Fruit fly (Drosophila melanogaster): ENCODE data around the gene CG43739.
A peak's percentile ranks its signal among the peaks of the same experiment; 100 is the strongest.

CG43739 gene

dm6 chr2L:20916672-20917209 lies 2.0 kb downstream of the CG43739 start:
- TF ChIP-seq CG15710 (tag; optimal IDR thresholded peaks at IDR 0.05) (peak; percentile 60), Ets98B (GFP tag; IDR thresholded peaks at IDR 0.05) (no peak), D1 (tag; optimal IDR thresholded peaks at IDR 0.05) (peak; percentile 47), rn (GFP tag; IDR thresholded peaks at IDR 0.05) (no peak), CG14655 (GFP tag; optimal IDR thresholded peaks at IDR 0.05) (no peak), CG8159 (tag; optimal IDR thresholded peaks at IDR 0.05) (peak; percentile 73), Pif1B (GFP tag; optimal IDR thresholded peaks at IDR 0.05) (no peak), CG32121 (GFP tag; IDR thresholded peaks at IDR 0.05) (no peak), Pif1A (GFP tag; optimal IDR thresholded peaks at IDR 0.05) (peak; percentile 16), CG4496 (GFP tag; IDR thresholded peaks at IDR 0.05) (no peak), CG8301 (tag; optimal IDR thresholded peaks at IDR 0.05) (no peak), gl (tag; optimal IDR thresholded peaks at IDR 0.05) (peak; percentile 90), CG10348 (GFP tag; IDR thresholded peaks at IDR 0.05) (no peak), CG13204 (GFP tag; optimal IDR thresholded peaks at IDR 0.05) (peak; percentile 70), CG34367 (tag; optimal IDR thresholded peaks at IDR 0.05) (peak; percentile 71), fd96Ca (GFP tag; IDR thresholded peaks at IDR 0.05) (no peak), CG12605 (GFP tag; IDR thresholded peaks at IDR 0.05) (no peak; the same call in 1 of the 2 replicates), Snoo (tag; optimal IDR thresholded peaks at IDR 0.05) (no peak), EcR (GFP tag; optimal IDR thresholded peaks at IDR 0.05) (peak; percentile 33), CG9948 (tag; optimal IDR thresholded peaks at IDR 0.05) (peak; percentile 44), CG17806 (tag; optimal IDR thresholded peaks at IDR 0.05) (peak; percentile 36)

dm6 chr2L:20915224-20915623 lies 3.5 kb downstream of the CG43739 start:
- peak; percentile 74 for TF ChIP-seq CG8159 (tag; optimal IDR thresholded peaks at IDR 0.05)
- TF ChIP-seq CG12605 (GFP tag; IDR thresholded peaks at IDR 0.05) = peak; percentile 58
- TF ChIP-seq CG10348 (GFP tag; IDR thresholded peaks at IDR 0.05) = no peak
- peak; percentile 74 for TF ChIP-seq EcR (GFP tag; optimal IDR thresholded peaks at IDR 0.05)
- peak; percentile 58 for TF ChIP-seq Pif1B (GFP tag; optimal IDR thresholded peaks at IDR 0.05)
- peak; percentile 21 for TF ChIP-seq gl (tag; optimal IDR thresholded peaks at IDR 0.05)
- peak; percentile 71; the same call in 1 of the 2 replicates for TF ChIP-seq rn (GFP tag; IDR thresholded peaks at IDR 0.05)
- peak; percentile 63 for TF ChIP-seq CG9948 (tag; optimal IDR thresholded peaks at IDR 0.05)
- peak; percentile 85 for TF ChIP-seq CG4496 (GFP tag; IDR thresholded peaks at IDR 0.05)
- peak; percentile 62; the same call in 1 of the 3 replicates for TF ChIP-seq fd96Ca (GFP tag; IDR thresholded peaks at IDR 0.05)
- peak; percentile 66 for TF ChIP-seq CG15710 (tag; optimal IDR thresholded peaks at IDR 0.05)
- TF ChIP-seq CG32121 (GFP tag; IDR thresholded peaks at IDR 0.05) = peak; percentile 89
- TF ChIP-seq CG14655 (GFP tag; optimal IDR thresholded peaks at IDR 0.05) = peak; percentile 70
- peak; percentile 85 for TF ChIP-seq Ets98B (GFP tag; IDR thresholded peaks at IDR 0.05)
- peak; percentile 20 for TF ChIP-seq D1 (tag; optimal IDR thresholded peaks at IDR 0.05)
- TF ChIP-seq CG13204 (GFP tag; optimal IDR thresholded peaks at IDR 0.05) = no peak
- peak; percentile 39 for TF ChIP-seq CG34367 (tag; optimal IDR thresholded peaks at IDR 0.05)
- no peak for TF ChIP-seq Snoo (tag; optimal IDR thresholded peaks at IDR 0.05)
- peak; percentile 79 for TF ChIP-seq CG17806 (tag; optimal IDR thresholded peaks at IDR 0.05)
- peak; percentile 72 for TF ChIP-seq CG8301 (tag; optimal IDR thresholded peaks at IDR 0.05)
- TF ChIP-seq Pif1A (GFP tag; optimal IDR thresholded peaks at IDR 0.05) = peak; percentile 72

dm6 chr2L:20913528-20913927 lies 5.2 kb downstream of the CG43739 start:
- peak; percentile 10 for TF ChIP-seq CG8159 (tag; optimal IDR thresholded peaks at IDR 0.05)
- no peak for TF ChIP-seq CG12605 (GFP tag; IDR thresholded peaks at IDR 0.05)

- TF ChIP-seq CG12605 (GFP tag; IDR thresholded peaks at IDR 0.05) (no peak), fd96Ca (GFP tag; IDR thresholded peaks at IDR 0.05) (no peak), CG10348 (GFP tag; IDR thresholded peaks at IDR 0.05) (no peak), Snoo (tag; optimal IDR thresholded peaks at IDR 0.05) (peak; percentile 72), EcR (GFP tag; optimal IDR thresholded peaks at IDR 0.05) (peak; percentile 73), CG15710 (tag; optimal IDR thresholded peaks at IDR 0.05) (peak; percentile 63), Ets98B (GFP tag; IDR thresholded peaks at IDR 0.05) (no peak; the same call in 1 of the 2 replicates), CG8159 (tag; optimal IDR thresholded peaks at IDR 0.05) (peak; percentile 80), CG32121 (GFP tag; IDR thresholded peaks at IDR 0.05) (peak; percentile 24; the same call in 1 of the 2 replicates), Pif1A (GFP tag; optimal IDR thresholded peaks at IDR 0.05) (peak; percentile 77), CG9948 (tag; optimal IDR thresholded peaks at IDR 0.05) (peak; percentile 64), rn (GFP tag; IDR thresholded peaks at IDR 0.05) (no peak), CG14655 (GFP tag; optimal IDR thresholded peaks at IDR 0.05) (peak; percentile 51), D1 (tag; optimal IDR thresholded peaks at IDR 0.05) (no peak), CG8301 (tag; optimal IDR thresholded peaks at IDR 0.05) (peak; percentile 25), CG13204 (GFP tag; optimal IDR thresholded peaks at IDR 0.05) (peak; percentile 72), CG17806 (tag; optimal IDR thresholded peaks at IDR 0.05) (peak; percentile 65), Pif1B (GFP tag; optimal IDR thresholded peaks at IDR 0.05) (peak; percentile 68), gl (tag; optimal IDR thresholded peaks at IDR 0.05) (peak; percentile 74), CG4496 (GFP tag; IDR thresholded peaks at IDR 0.05) (peak; percentile 37; the same call in 1 of the 3 replicates), CG34367 (tag; optimal IDR thresholded peaks at IDR 0.05) (peak; percentile 37)
These were observed 5.9 kb downstream of the CG43739 start for dm6 chr2L:20912789-20913300.

dm6 chr2L:20911374-20911773 lies 7.4 kb downstream of the CG43739 start:
- no peak for TF ChIP-seq fd96Ca (GFP tag; IDR thresholded peaks at IDR 0.05)
- TF ChIP-seq CG32121 (GFP tag; IDR thresholded peaks at IDR 0.05) = no peak
- peak; percentile 18; the same call in 1 of the 2 replicates for TF ChIP-seq Ets98B (GFP tag; IDR thresholded peaks at IDR 0.05)

dm6 chr2L:20909301-20909700 lies 9.4 kb downstream of the CG43739 start:
- peak; percentile 14; the same call in 1 of the 2 replicates for TF ChIP-seq Ets98B (GFP tag; IDR thresholded peaks at IDR 0.05)
- no peak for TF ChIP-seq Snoo (tag; optimal IDR thresholded peaks at IDR 0.05)
- no peak for TF ChIP-seq rn (GFP tag; IDR thresholded peaks at IDR 0.05)

All from whole organism, pupa.